Fruit fly (Drosophila melanogaster) whole organism, prepupa: ENCODE measurements around the gene CG33523.

ENCODE experiments used
- Blimp-1 ChIP-seq: fragments of 200-800 bp; sonication (Bioruptor generic); optimal IDR thresholded peaks from 3 replicates; lab custom pipeline; 2017; ENCODE audit warnings: missing biosample characterization, missing genetic modification characterization, mild to moderate bottlenecking, moderate library complexity, missing genetic modification reagents
- CG10631 ChIP-seq: fragments of 200-800 bp; sonication (Bioruptor generic); optimal IDR thresholded peaks from 2 replicates; lab custom pipeline; 2016; ENCODE audit warnings: missing biosample characterization, missing genetic modification characterization
- CG11294 ChIP-seq: fragments of 200-800 bp; sonication (Bioruptor generic); IDR thresholded peaks from 2 replicates; pipeline ENCODE4 v1.3.6; 2022; ENCODE audit warnings: missing biosample characterization, missing genetic modification characterization
- CG11762 ChIP-seq: fragments of 200-800 bp; sonication (Bioruptor generic); optimal IDR thresholded peaks from 3 replicates; lab custom pipeline; 2016; ENCODE audit warnings: missing biosample characterization, missing genetic modification characterization; ENCODE audit not compliant: insufficient read depth
- CG11902 ChIP-seq: fragments of 200-800 bp; sonication (Bioruptor generic); optimal IDR thresholded peaks from 3 replicates; lab custom pipeline; 2016; ENCODE audit warnings: missing biosample characterization, missing genetic modification characterization
- CG1621 ChIP-seq: fragments of 200-800 bp; sonication (Bioruptor generic); optimal IDR thresholded peaks from 3 replicates; lab custom pipeline; 2018; ENCODE audit warnings: missing biosample characterization, mild to moderate bottlenecking, missing genetic modification characterization
- CG3032 ChIP-seq: fragments of 200-800 bp; optimal IDR thresholded peaks from 2 replicates; lab custom pipeline; 2019; ENCODE audit warnings: missing biosample characterization, mild to moderate bottlenecking, missing genetic modification characterization, moderate library complexity
- CG31627 ChIP-seq: fragments of 200-800 bp; sonication (Bioruptor generic); optimal IDR thresholded peaks from 3 replicates; lab custom pipeline; 2016; ENCODE audit warnings: missing biosample characterization, missing genetic modification characterization
- CG32006 ChIP-seq: fragments of 200-800 bp; sonication (Bioruptor generic); optimal IDR thresholded peaks from 3 replicates; lab custom pipeline; 2017; ENCODE audit warnings: missing biosample characterization, mild to moderate bottlenecking, missing genetic modification characterization
- CG34406 ChIP-seq: fragments of 200-800 bp; sonication (Bioruptor generic); optimal IDR thresholded peaks from 3 replicates; lab custom pipeline; 2016; ENCODE audit warnings: missing biosample characterization, missing genetic modification characterization
- CG3919 ChIP-seq: fragments of 200-800 bp; sonication (Bioruptor generic); optimal IDR thresholded peaks from 3 replicates; lab custom pipeline; 2016; ENCODE audit warnings: missing biosample characterization, missing genetic modification characterization
- CG4318 ChIP-seq: fragments of 200-800 bp; sonication (Bioruptor generic); optimal IDR thresholded peaks from 3 replicates; lab custom pipeline; 2017; ENCODE audit warnings: missing biosample characterization, mild to moderate bottlenecking, missing genetic modification characterization
- CG6792 ChIP-seq: fragments of 200-800 bp; sonication (Bioruptor generic); optimal IDR thresholded peaks from 3 replicates; lab custom pipeline; 2016; ENCODE audit warnings: missing biosample characterization, missing genetic modification characterization
- CG6808 ChIP-seq: fragments of 200-800 bp; sonication (Bioruptor generic); optimal IDR thresholded peaks from 3 replicates; lab custom pipeline; 2017; ENCODE audit warnings: missing biosample characterization, missing genetic modification characterization, mild to moderate bottlenecking, moderate library complexity, missing genetic modification reagents
- CG6854 ChIP-seq: fragments of 200-800 bp; sonication (Bioruptor generic); optimal IDR thresholded peaks from 2 replicates; lab custom pipeline; 2017; ENCODE audit warnings: missing biosample characterization, mild to moderate bottlenecking, missing genetic modification characterization
- CG7368 ChIP-seq: fragments of 200-800 bp; sonication (Bioruptor generic); optimal IDR thresholded peaks from 3 replicates; lab custom pipeline; 2016; ENCODE audit warnings: missing biosample characterization, missing genetic modification characterization
- CG8119 ChIP-seq: fragments of 200-800 bp; sonication (Bioruptor generic); IDR thresholded peaks from 3 replicates; pipeline ENCODE4 v1.3.6; 2022; ENCODE audit warnings: missing biosample characterization, missing genetic modification characterization
- CG8319 ChIP-seq: fragments of 200-800 bp; sonication (Bioruptor generic); optimal IDR thresholded peaks from 3 replicates; lab custom pipeline; 2016; ENCODE audit warnings: missing biosample characterization, missing genetic modification characterization
- CG8632 ChIP-seq: fragments of 200-800 bp; sonication (Bioruptor generic); optimal IDR thresholded peaks from 3 replicates; lab custom pipeline; 2016; ENCODE audit warnings: missing biosample characterization, missing genetic modification characterization
- Eip75B ChIP-seq: fragments of 200-800 bp; sonication (Bioruptor generic); optimal IDR thresholded peaks from 3 replicates; lab custom pipeline; 2016; ENCODE audit warnings: missing biosample characterization, missing genetic modification characterization
- Eip78C ChIP-seq: fragments of 200-800 bp; sonication (Bioruptor generic); peaks from one replicate; lab custom pipeline; 2016; ENCODE audit warnings: missing biosample characterization, missing genetic modification characterization
- Eip93F ChIP-seq: fragments of 200-800 bp; sonication (Bioruptor generic); optimal IDR thresholded peaks from 2 replicates; lab custom pipeline; 2016; ENCODE audit warnings: missing biosample characterization, mild to moderate bottlenecking, missing genetic modification characterization
- Ets96B ChIP-seq: fragments of 200-800 bp; optimal IDR thresholded peaks from 2 replicates; lab custom pipeline; 2019; ENCODE audit warnings: missing biosample characterization, mild to moderate bottlenecking, missing genetic modification characterization, moderate library complexity
- Gug ChIP-seq: fragments of 200-800 bp; sonication (Bioruptor generic); IDR thresholded peaks from 2 replicates; pipeline ENCODE4 v1.3.6; 2022; ENCODE audit warnings: missing biosample characterization, missing genetic modification characterization
- Hr38 ChIP-seq: sonication (Bioruptor generic); optimal IDR thresholded peaks from 2 replicates; lab custom pipeline; 2016; ENCODE audit warnings: missing biosample characterization, missing genetic modification characterization
- Hr39 ChIP-seq: fragments of 200-800 bp; sonication (Bioruptor generic); optimal IDR thresholded peaks from 2 replicates; lab custom pipeline; 2016; ENCODE audit warnings: missing biosample characterization, missing genetic modification characterization
- Lpt ChIP-seq: fragments of 200-800 bp; sonication (Bioruptor generic); optimal IDR thresholded peaks from 3 replicates; lab custom pipeline; 2016; ENCODE audit warnings: missing biosample characterization, missing genetic modification characterization
- Met ChIP-seq: fragments of 200-800 bp; sonication (Bioruptor generic); optimal IDR thresholded peaks from 3 replicates; lab custom pipeline; 2016; ENCODE audit warnings: missing biosample characterization, missing genetic modification characterization
- OdsH ChIP-seq: fragments of 200-800 bp; sonication (Bioruptor generic); optimal IDR thresholded peaks from 3 replicates; lab custom pipeline; 2016; ENCODE audit warnings: missing biosample characterization, missing genetic modification characterization
- Smox ChIP-seq: fragments of 200-800 bp; sonication (Bioruptor generic); optimal IDR thresholded peaks from 3 replicates; lab custom pipeline; 2016; ENCODE audit warnings: missing biosample characterization, missing genetic modification characterization
- Sox102F ChIP-seq: fragments of 200-800 bp; sonication (Bioruptor generic); optimal IDR thresholded peaks from 2 replicates; lab custom pipeline; 2016; ENCODE audit warnings: missing biosample characterization, mild to moderate bottlenecking, missing genetic modification characterization
- Sox14 ChIP-seq: fragments of 200-800 bp; sonication (Bioruptor generic); optimal IDR thresholded peaks from 3 replicates; lab custom pipeline; 2016; ENCODE audit warnings: missing biosample characterization, missing genetic modification characterization
- Sox15 ChIP-seq: fragments of 200-800 bp; sonication (Bioruptor generic); optimal IDR thresholded peaks from 3 replicates; lab custom pipeline; 2016; ENCODE audit warnings: missing biosample characterization, missing genetic modification characterization
- achi ChIP-seq: fragments of 200-800 bp; sonication (Bioruptor generic); optimal IDR thresholded peaks from 3 replicates; lab custom pipeline; 2016; ENCODE audit warnings: missing biosample characterization, missing genetic modification characterization
- cyc ChIP-seq: fragments of 200-800 bp; sonication (Bioruptor generic); optimal IDR thresholded peaks from 3 replicates; lab custom pipeline; 2016; ENCODE audit warnings: missing biosample characterization, missing genetic modification characterization
- dac ChIP-seq: fragments of 200-800 bp; sonication (Bioruptor generic); optimal IDR thresholded peaks from 2 replicates; lab custom pipeline; 2017; ENCODE audit warnings: missing biosample characterization, mild to moderate bottlenecking, missing genetic modification characterization
- eg ChIP-seq: fragments of 200-800 bp; sonication (Bioruptor generic); IDR thresholded peaks from 3 replicates; pipeline ENCODE4 v1.3.6; 2022; ENCODE audit warnings: missing biosample characterization, missing genetic modification characterization
- esn ChIP-seq: fragments of 200-800 bp; sonication (Bioruptor generic); optimal IDR thresholded peaks from 2 replicates; lab custom pipeline; 2016; ENCODE audit warnings: missing biosample characterization, mild to moderate bottlenecking, missing genetic modification characterization, moderate library complexity
- fd59A ChIP-seq: fragments of 200-800 bp; sonication (Bioruptor generic); optimal IDR thresholded peaks from 2 replicates; lab custom pipeline; 2017; ENCODE audit warnings: missing biosample characterization, mild to moderate bottlenecking, missing genetic modification characterization, missing genetic modification reagents
- fkh ChIP-seq: fragments of 200-800 bp; sonication (Bioruptor generic); optimal IDR thresholded peaks from 3 replicates; lab custom pipeline; 2017; ENCODE audit warnings: missing biosample characterization, mild to moderate bottlenecking, missing genetic modification characterization, moderate library complexity
- lz ChIP-seq: fragments of 200-800 bp; sonication (Bioruptor generic); optimal IDR thresholded peaks from 3 replicates; lab custom pipeline; 2016; ENCODE audit warnings: missing biosample characterization, missing genetic modification characterization
- net ChIP-seq: fragments of 200-800 bp; sonication (Bioruptor generic); optimal IDR thresholded peaks from 3 replicates; lab custom pipeline; 2016; ENCODE audit warnings: missing biosample characterization, missing genetic modification characterization
- pdm3 ChIP-seq: fragments of 200-800 bp; sonication (Bioruptor generic); optimal IDR thresholded peaks from 3 replicates; lab custom pipeline; 2016; ENCODE audit warnings: missing biosample characterization, missing genetic modification characterization
- ss ChIP-seq, 2 experiments: fragments of 200-800 bp; sonication (Bioruptor generic); optimal IDR thresholded peaks; 2 replicates in 1 of 2; 3 replicates in 1 of 2; lab custom pipeline; 2017 to 2018; ENCODE audit warnings: mild to moderate bottlenecking in 2 of 2, missing biosample characterization in 2 of 2, missing genetic modification characterization in 2 of 2, moderate library complexity in 1 of 2
- svp ChIP-seq: fragments of 200-800 bp; sonication (Bioruptor generic); peaks from one replicate; lab custom pipeline; 2016; ENCODE audit warnings: missing biosample characterization, missing genetic modification characterization
- topi ChIP-seq: fragments of 200-800 bp; sonication (Bioruptor generic); optimal IDR thresholded peaks from 3 replicates; lab custom pipeline; 2016; ENCODE audit warnings: missing biosample characterization, missing genetic modification characterization
- vri ChIP-seq: fragments of 200-800 bp; sonication (Bioruptor generic); optimal IDR thresholded peaks from 3 replicates; lab custom pipeline; 2016; ENCODE audit warnings: missing biosample characterization, mild to moderate bottlenecking, missing genetic modification characterization

The CG33523 gene

DNA sequence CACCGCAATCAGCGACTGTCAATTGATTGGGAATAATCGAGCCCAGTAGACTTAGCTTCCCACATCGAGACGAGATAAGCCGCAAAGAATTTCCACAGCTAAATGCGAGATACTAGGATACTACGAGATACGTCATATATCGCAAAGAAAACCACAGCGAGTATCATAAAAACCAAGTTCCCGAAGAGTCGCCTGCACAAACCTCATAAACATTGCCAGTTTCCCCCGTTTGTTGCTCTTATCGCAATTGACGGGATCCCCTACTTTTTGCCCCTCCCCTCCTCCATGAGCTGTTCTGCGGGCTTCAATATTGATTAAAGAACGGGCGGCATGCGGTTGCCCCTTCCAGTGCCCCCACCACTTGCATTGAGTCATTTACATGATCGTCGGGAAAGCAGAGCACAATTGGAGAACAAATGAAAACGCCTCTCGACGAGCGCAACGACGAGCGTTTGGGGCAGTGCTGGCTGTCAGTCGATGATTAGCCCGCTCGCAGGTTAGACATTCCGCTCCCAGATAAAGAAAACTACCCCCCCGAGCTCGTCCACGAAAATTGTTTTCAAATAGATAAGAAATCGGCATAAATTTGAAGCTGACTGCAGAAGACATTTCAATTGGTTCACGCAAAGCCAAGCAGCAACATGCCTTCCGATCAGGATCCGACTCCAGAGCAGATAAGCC is 1.5 kb upstream of the CG33523 start, which contains the start of gene CG32407 (continued):
- no peak for TF ChIP-seq Blimp-1 (GFP tag; lab: Kevin White, UChicago)
- TF ChIP-seq Hr39 (GFP tag; lab: Kevin White, UChicago): no peak
- no peak for TF ChIP-seq Eip75B (GFP tag; lab: Kevin White, UChicago)
- TF ChIP-seq pdm3 (GFP tag; lab: Kevin White, UChicago): no peak
- TF ChIP-seq Sox15 (GFP tag; lab: Kevin White, UChicago): no peak
- TF ChIP-seq CG7368: no peak
- TF ChIP-seq CG3919: peak; percentile 18
- no peak for TF ChIP-seq Sox102F (GFP tag; lab: Kevin White, UChicago)
- TF ChIP-seq net: no peak
- no peak for TF ChIP-seq Ets96B (tag; lab: Kevin White, UChicago)
- TF ChIP-seq CG8319 (GFP tag; lab: Kevin White, UChicago): no peak
- no peak for TF ChIP-seq CG10631
- TF ChIP-seq achi: no peak
- no peak for TF ChIP-seq CG6792
- TF ChIP-seq cyc (GFP tag; lab: Kevin White, UChicago): no peak
- no peak for TF ChIP-seq CG6808 (GFP tag; lab: Kevin White, UChicago)
- TF ChIP-seq Gug (GFP tag; lab: Robert Waterston, UW): no peak
- TF ChIP-seq svp: peak; percentile 94
- TF ChIP-seq CG6854 (GFP tag; lab: Kevin White, UChicago): no peak
- TF ChIP-seq Hr38 (GFP tag; lab: Kevin White, UChicago): no peak
- TF ChIP-seq topi (GFP tag; lab: Kevin White, UChicago): no peak
- peak in 1 of 2 experiments; percentile 3 for TF ChIP-seq ss (GFP tag; optimal IDR thresholded peaks at IDR 0.05; lab: Kevin White, UChicago)
- peak; percentile 83 for TF ChIP-seq vri (GFP tag; lab: Kevin White, UChicago)
- no peak for TF ChIP-seq CG3032
- TF ChIP-seq CG34406 (GFP tag; lab: Kevin White, UChicago): no peak
- no peak for TF ChIP-seq lz (GFP tag; lab: Kevin White, UChicago)
- TF ChIP-seq CG32006: peak; percentile 14
- peak; percentile 72 for TF ChIP-seq fkh
- TF ChIP-seq CG8632 (GFP tag; lab: Kevin White, UChicago): no peak
- TF ChIP-seq fd59A (GFP tag; lab: Kevin White, UChicago): no peak

dm6 chr3L:5926015-5926988 is 2.6 kb downstream of the CG33523 start:
- TF ChIP-seq topi (GFP tag; lab: Kevin White, UChicago) (peak; percentile 28), CG8119 (GFP tag; lab: Robert Waterston, UW) (no peak; the same call in 2 of the 3 replicates), Eip93F (GFP tag; lab: Kevin White, UChicago) (no peak), fkh (no peak), ss (GFP tag; optimal IDR thresholded peaks at IDR 0.05; lab: Kevin White, UChicago) (peak in 1 of 2 experiments; percentile 7), esn (GFP tag; lab: Kevin White, UChicago) (peak; percentile 42), CG4318 (GFP tag; lab: Kevin White, UChicago) (no peak), CG11902 (GFP tag; lab: Kevin White, UChicago) (no peak), CG1621 (tag; lab: Kevin White, UChicago) (peak; percentile 46), CG11762 (GFP tag; lab: Kevin White, UChicago) (no peak), Blimp-1 (GFP tag; lab: Kevin White, UChicago) (peak; percentile 97), Smox (GFP tag; lab: Kevin White, UChicago) (peak; percentile 8), cyc (GFP tag; lab: Kevin White, UChicago) (no peak), OdsH (GFP tag; lab: Kevin White, UChicago) (peak; percentile 33), CG11294 (GFP tag; lab: Robert Waterston, UW) (no peak), Sox102F (GFP tag; lab: Kevin White, UChicago) (peak; percentile 35), pdm3 (GFP tag; lab: Kevin White, UChicago) (peak; percentile 36), Eip78C (GFP tag; lab: Kevin White, UChicago) (peak; percentile 72), CG8319 (GFP tag; lab: Kevin White, UChicago) (no peak), eg (GFP tag; lab: Robert Waterston, UW) (peak; percentile 59; the same call in 1 of the 3 replicates), lz (GFP tag; lab: Kevin White, UChicago) (peak; percentile 27), CG31627 (peak; percentile 23), Lpt (GFP tag; lab: Kevin White, UChicago) (no peak), CG3032 (no peak), Sox14 (GFP tag; lab: Kevin White, UChicago) (peak; percentile 22), dac (GFP tag; lab: Kevin White, UChicago) (no peak), achi (peak; percentile 19), Met (GFP tag; lab: Kevin White, UChicago) (peak; percentile 19)
